Fruit fly (Drosophila melanogaster) whole organism, embryonic: ENCODE results near the gene VhaAC45RP.

ENCODE experiments used
- ATbp ChIP-seq: fragments of 200-800 bp; sonication (Bioruptor generic); optimal IDR thresholded peaks from 2 replicates; lab custom pipeline; 2017; ENCODE audit warnings: missing biosample characterization, mild to moderate bottlenecking, missing genetic modification characterization, missing genetic modification reagents
- Abd-B ChIP-seq: fragments of 200-800 bp; sonication (Bioruptor generic); optimal IDR thresholded peaks from 2 replicates; lab custom pipeline; 2018; ENCODE audit warnings: missing biosample characterization, mild to moderate bottlenecking, missing genetic modification characterization, moderate library complexity
- B-H2 ChIP-seq: fragments of 200-800 bp; sonication (Bioruptor generic); optimal IDR thresholded peaks from 2 replicates; lab custom pipeline; 2018; ENCODE audit warnings: missing biosample characterization, mild to moderate bottlenecking, missing genetic modification characterization
- CG11247 ChIP-seq: fragments of 200-800 bp; sonication (Bioruptor generic); IDR thresholded peaks from 2 replicates; pipeline ENCODE4 v1.3.6; 2022; ENCODE audit warnings: missing biosample characterization, missing genetic modification characterization
- CG13894 ChIP-seq: fragments of 200-800 bp; sonication (Bioruptor generic); optimal IDR thresholded peaks from 3 replicates; lab custom pipeline; 2018; ENCODE audit warnings: missing biosample characterization, mild to moderate bottlenecking, missing genetic modification characterization, moderate library complexity
- CG15073 ChIP-seq: fragments of 200-800 bp; sonication (Bioruptor generic); optimal IDR thresholded peaks from 2 replicates; lab custom pipeline; 2016; ENCODE audit warnings: missing biosample characterization, missing genetic modification characterization
- CG3838 ChIP-seq: fragments of 200-800 bp; sonication (Bioruptor generic); optimal IDR thresholded peaks from 3 replicates; lab custom pipeline; 2016; ENCODE audit warnings: missing biosample characterization, missing genetic modification characterization
- CG6765 ChIP-seq: fragments of 200-800 bp; sonication (Bioruptor generic); optimal IDR thresholded peaks from 3 replicates; lab custom pipeline; 2017; ENCODE audit warnings: missing biosample characterization, mild to moderate bottlenecking, missing genetic modification characterization
- CG7786 ChIP-seq: fragments of 200-800 bp; sonication (Bioruptor generic); optimal IDR thresholded peaks from 2 replicates; lab custom pipeline; 2016; ENCODE audit warnings: missing biosample characterization, missing genetic modification characterization
- CG7963 ChIP-seq: fragments of 200-800 bp; sonication (Bioruptor generic); IDR thresholded peaks from 3 replicates; pipeline ENCODE4 v1.3.6; 2022; ENCODE audit warnings: missing biosample characterization, missing genetic modification characterization; ENCODE audit not compliant: partially characterized antibody
- CG9797 ChIP-seq: fragments of 200-800 bp; sonication (Bioruptor generic); optimal IDR thresholded peaks from 3 replicates; lab custom pipeline; 2018; ENCODE audit warnings: missing biosample characterization, mild to moderate bottlenecking, missing genetic modification characterization
- Dbx ChIP-seq: fragments of 200-800 bp; sonication (Bioruptor generic); IDR thresholded peaks from 3 replicates; pipeline ENCODE4 v1.3.6; 2022; ENCODE audit warnings: missing biosample characterization, missing genetic modification characterization
- E2f2 ChIP-seq: fragments of 200-800 bp; sonication (Bioruptor generic); IDR thresholded peaks from 2 replicates; pipeline ENCODE4 v1.3.6; 2022; ENCODE audit warnings: missing biosample characterization, missing genetic modification characterization
- ERR ChIP-seq: fragments of 200-800 bp; sonication (Bioruptor generic); optimal IDR thresholded peaks from 2 replicates; lab custom pipeline; 2016; ENCODE audit warnings: missing biosample characterization, missing genetic modification characterization
- Eip74EF ChIP-seq, 2 experiments: fragments of 200-800 bp in 1 of 2; fragments of >200 bp in 1 of 2; sonication (Bioruptor generic) in 1 of 2; optimal IDR thresholded peaks; 2 replicates each; lab custom pipeline; 2017 to 2019; ENCODE audit warnings: missing biosample characterization in 2 of 2, missing genetic modification characterization in 2 of 2, mild to moderate bottlenecking in 1 of 2, moderate library complexity in 1 of 2
- Fer3 ChIP-seq: fragments of 200-800 bp; sonication (Bioruptor generic); optimal IDR thresholded peaks from 2 replicates; lab custom pipeline; 2018; ENCODE audit warnings: missing biosample characterization, mild to moderate bottlenecking, missing genetic modification characterization, moderate library complexity
- HHEX ChIP-seq: fragments of 200-800 bp; sonication (Bioruptor generic); optimal IDR thresholded peaks from 3 replicates; lab custom pipeline; 2017; ENCODE audit warnings: missing biosample characterization, mild to moderate bottlenecking, missing genetic modification characterization, missing genetic modification reagents
- HLH4C ChIP-seq: fragments of 200-800 bp; sonication (Bioruptor generic); IDR thresholded peaks from 3 replicates; pipeline ENCODE4 v1.3.6; 2022; ENCODE audit warnings: missing biosample characterization, missing genetic modification characterization; ENCODE audit not compliant: partially characterized antibody
- Hand ChIP-seq: fragments of 200-800 bp; sonication (Bioruptor generic); optimal IDR thresholded peaks from 2 replicates; lab custom pipeline; 2017; ENCODE audit warnings: mild to moderate bottlenecking, missing biosample characterization, missing genetic modification reagents, missing genetic modification characterization
- Hey ChIP-seq: fragments of 200-800 bp; sonication (Bioruptor generic); optimal IDR thresholded peaks from 3 replicates; lab custom pipeline; 2018; ENCODE audit warnings: missing biosample characterization, mild to moderate bottlenecking, missing genetic modification characterization
- Kr ChIP-seq: fragments of 200-800 bp; sonication (Bioruptor generic); optimal IDR thresholded peaks from 2 replicates; lab custom pipeline; 2017; ENCODE audit warnings: missing biosample characterization, mild to moderate bottlenecking, missing genetic modification characterization
- MTF-1 ChIP-seq: fragments of 200-800 bp; sonication (Bioruptor generic); optimal IDR thresholded peaks from 2 replicates; lab custom pipeline; 2018; ENCODE audit warnings: missing biosample characterization, mild to moderate bottlenecking, missing genetic modification characterization, borderline replicate concordance
- Ssrp ChIP-seq: fragments of 200-800 bp; sonication (Bioruptor generic); optimal IDR thresholded peaks from 2 replicates; lab custom pipeline; 2018; ENCODE audit warnings: missing biosample characterization, mild to moderate bottlenecking, missing genetic modification characterization, moderate library complexity
- Trl ChIP-seq, 3 experiments: fragments of >200 bp in 2 of 3; fragments of 200-800 bp in 1 of 3; sonication (Bioruptor generic) in 1 of 3; optimal IDR thresholded peaks; 2 replicates in 1 of 3; 3 replicates in 2 of 3; lab custom pipeline; 2016 to 2017; ENCODE audit warnings: missing biosample characterization in 1 of 3, missing genetic modification characterization in 1 of 3
- Vsx1 ChIP-seq: fragments of 200-800 bp; sonication (Bioruptor generic); optimal IDR thresholded peaks from 2 replicates; lab custom pipeline; 2017; ENCODE audit warnings: missing biosample characterization, mild to moderate bottlenecking, missing genetic modification characterization, missing genetic modification reagents
- Xbp1 ChIP-seq: fragments of 200-800 bp; sonication (Bioruptor generic); optimal IDR thresholded peaks from 3 replicates; lab custom pipeline; 2016; ENCODE audit warnings: missing biosample characterization, mild to moderate bottlenecking, missing genetic modification characterization
- YL-1 ChIP-seq: fragments of 200-800 bp; sonication (Bioruptor generic); optimal IDR thresholded peaks from 3 replicates; lab custom pipeline; 2017; ENCODE audit warnings: missing biosample characterization, mild to moderate bottlenecking, missing genetic modification characterization
- ab ChIP-seq: fragments of 200-800 bp; sonication (Bioruptor generic); optimal IDR thresholded peaks from 2 replicates; lab custom pipeline; 2016; ENCODE audit warnings: missing biosample characterization, missing genetic modification characterization
- aop ChIP-seq: fragments of 200-800 bp; sonication (Bioruptor generic); IDR thresholded peaks from 2 replicates; pipeline ENCODE4 v1.3.6; 2022; ENCODE audit warnings: missing biosample characterization, missing genetic modification characterization
- cas ChIP-seq: fragments of 200-800 bp; sonication (Bioruptor generic); IDR thresholded peaks from 2 replicates; pipeline ENCODE4 v1.3.6; 2022; ENCODE audit warnings: missing biosample characterization, missing genetic modification characterization
- chif ChIP-seq, 2 experiments: fragments of 200-800 bp; sonication (Bioruptor generic); optimal IDR thresholded peaks; 3 replicates each; lab custom pipeline; 2016; ENCODE audit warnings: missing biosample characterization in 2 of 2, missing genetic modification characterization in 2 of 2
- crol ChIP-seq: fragments of 200-800 bp; sonication (Bioruptor generic); IDR thresholded peaks from 2 replicates; pipeline ENCODE4 v1.3.6; 2022; ENCODE audit warnings: missing biosample characterization, missing genetic modification characterization
- da ChIP-seq: fragments of 200-800 bp; sonication (Bioruptor generic); optimal IDR thresholded peaks from 2 replicates; lab custom pipeline; 2016; ENCODE audit warnings: missing biosample characterization, missing genetic modification characterization
- dan ChIP-seq: fragments of 200-800 bp; sonication (Bioruptor generic); IDR thresholded peaks from 2 replicates; pipeline ENCODE4 v1.3.6; 2022; ENCODE audit warnings: missing biosample characterization, missing genetic modification characterization
- fd96Cb ChIP-seq: fragments of 200-800 bp; sonication (Bioruptor generic); optimal IDR thresholded peaks from 2 replicates; lab custom pipeline; 2018; ENCODE audit warnings: missing biosample characterization, mild to moderate bottlenecking, missing genetic modification characterization, moderate library complexity
- ftz-f1 ChIP-seq: fragments of 200-800 bp; sonication (Bioruptor generic); optimal IDR thresholded peaks from 2 replicates; lab custom pipeline; 2016; ENCODE audit warnings: missing biosample characterization, missing genetic modification characterization
- insv ChIP-seq, 2 experiments: fragments of 200-800 bp; sonication (Bioruptor generic); optimal IDR thresholded peaks; 3 replicates each; lab custom pipeline; 2016 to 2018; ENCODE audit warnings: missing biosample characterization in 2 of 2, missing genetic modification characterization in 2 of 2
- jing ChIP-seq: fragments of 200-800 bp; sonication (Bioruptor generic); optimal IDR thresholded peaks from 2 replicates; lab custom pipeline; 2018; ENCODE audit warnings: missing biosample characterization, mild to moderate bottlenecking, missing genetic modification characterization
- knrl ChIP-seq: fragments of 200-800 bp; sonication (Bioruptor generic); IDR thresholded peaks from 3 replicates; pipeline ENCODE4 v1.3.6; 2022; ENCODE audit warnings: missing biosample characterization, missing genetic modification characterization; ENCODE audit not compliant: partially characterized antibody
- lbe ChIP-seq: fragments of 200-800 bp; sonication (Bioruptor generic); optimal IDR thresholded peaks from 2 replicates; lab custom pipeline; 2016; ENCODE audit warnings: missing biosample characterization, mild to moderate bottlenecking, missing genetic modification characterization
- lilli ChIP-seq: fragments of 200-800 bp; sonication (Bioruptor generic); optimal IDR thresholded peaks from 3 replicates; lab custom pipeline; 2016; ENCODE audit warnings: missing biosample characterization, missing genetic modification characterization
- nom ChIP-seq: fragments of 200-800 bp; sonication (Bioruptor generic); optimal IDR thresholded peaks from 2 replicates; lab custom pipeline; 2017; ENCODE audit warnings: missing biosample characterization, missing genetic modification characterization, mild to moderate bottlenecking, moderate library complexity, missing genetic modification reagents
- psq ChIP-seq: fragments of 200-800 bp; sonication (Bioruptor generic); optimal IDR thresholded peaks from 2 replicates; lab custom pipeline; 2017; ENCODE audit warnings: missing biosample characterization, missing genetic modification characterization
- scrt ChIP-seq: fragments of 200-800 bp; sonication (Bioruptor generic); optimal IDR thresholded peaks from 2 replicates; lab custom pipeline; 2018; ENCODE audit warnings: missing biosample characterization, mild to moderate bottlenecking, missing genetic modification characterization, moderate library complexity
- shn ChIP-seq: fragments of 200-800 bp; sonication (Bioruptor generic); optimal IDR thresholded peaks from 3 replicates; lab custom pipeline; 2016; ENCODE audit warnings: missing biosample characterization, missing genetic modification characterization
- tna ChIP-seq: fragments of 200-800 bp; sonication (Bioruptor generic); IDR thresholded peaks from 2 replicates; pipeline ENCODE4 v1.3.6; 2022; ENCODE audit warnings: missing biosample characterization, missing genetic modification characterization; ENCODE audit not compliant: partially characterized antibody
- unc-4 ChIP-seq: fragments of 200-800 bp; sonication (Bioruptor generic); IDR thresholded peaks from 2 replicates; pipeline ENCODE4 v1.3.6; 2022; ENCODE audit warnings: missing biosample characterization, missing genetic modification characterization; ENCODE audit not compliant: partially characterized antibody
- wor ChIP-seq: fragments of 200-800 bp; sonication (Bioruptor generic); IDR thresholded peaks from 2 replicates; pipeline ENCODE4 v1.3.6; 2022; ENCODE audit warnings: missing biosample characterization, missing genetic modification characterization
- yki ChIP-seq: fragments of >200 bp; optimal IDR thresholded peaks from 3 replicates; lab custom pipeline; 2018

VhaAC45RP gene

DNA sequence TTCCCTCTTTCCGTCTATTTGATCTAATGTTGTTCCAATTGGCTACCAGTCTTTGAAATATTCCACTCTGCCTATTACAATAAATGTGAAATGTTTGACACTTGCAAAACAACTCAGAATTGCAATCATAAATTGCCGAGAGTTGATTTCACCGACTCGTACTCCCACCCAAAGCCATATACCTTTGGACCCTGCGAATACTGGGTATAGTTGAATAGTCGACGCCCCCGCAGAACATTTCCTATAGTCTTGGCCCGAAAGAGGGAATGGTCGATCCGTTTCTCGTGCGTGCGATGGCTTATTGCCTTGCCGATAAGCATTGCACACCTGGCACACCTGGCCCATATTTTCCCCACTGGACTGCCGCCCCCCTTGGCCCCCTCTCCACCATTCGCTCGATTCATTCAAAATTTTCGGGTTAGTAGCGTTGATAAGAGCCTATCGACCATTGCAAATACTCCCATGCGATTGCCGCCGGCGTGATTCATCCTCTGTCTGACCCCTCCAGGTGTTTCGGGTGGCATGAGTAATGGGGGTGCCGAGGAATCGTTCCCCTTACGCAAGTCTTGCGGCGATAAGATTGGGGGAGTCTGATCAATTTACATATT is 34.0 kb upstream of the VhaAC45RP start (continued):
- TF ChIP-seq nom (GFP tag; lab: Kevin White, UChicago): no peak
- TF ChIP-seq Eip74EF (GFP tag; optimal IDR thresholded peaks at IDR 0.05; lab: Kevin White, UChicago): no peak
- TF ChIP-seq ERR (GFP tag; lab: Kevin White, UChicago): no peak
- no peak for TF ChIP-seq Kr (GFP tag; lab: Kevin White, UChicago)
- TF ChIP-seq CG11247: no peak
- TF ChIP-seq crol (GFP tag; lab: Robert Waterston, UW): peak; percentile 79
- no peak for TF ChIP-seq insv (GFP tag; optimal IDR thresholded peaks at IDR 0.05; lab: Kevin White, UChicago)
- peak; percentile 13 for TF ChIP-seq da (GFP tag; lab: Kevin White, UChicago)
- TF ChIP-seq lbe (GFP tag; lab: Kevin White, UChicago): no peak
- no peak for TF ChIP-seq CG6765 (GFP tag; lab: Kevin White, UChicago)
- no peak for TF ChIP-seq Trl (optimal IDR thresholded peaks at IDR 0.05; lab: Kevin White, UChicago)
- peak; percentile 5 for TF ChIP-seq Trl (GFP tag; optimal IDR thresholded peaks at IDR 0.05; lab: Kevin White, UChicago)
- TF ChIP-seq CG15073 (GFP tag; lab: Kevin White, UChicago): no peak
- TF ChIP-seq CG3838: no peak
- TF ChIP-seq Dbx (GFP tag; lab: Robert Waterston, UW): no peak; the same call in 2 of the 3 replicates
- no peak for TF ChIP-seq Fer3 (tag; lab: Kevin White, UChicago)
- TF ChIP-seq lilli (GFP tag; lab: Kevin White, UChicago): peak; percentile 18
- TF ChIP-seq wor (GFP tag; lab: Robert Waterston, UW): no peak
- no peak for TF ChIP-seq tna (GFP tag; lab: Robert Waterston, UW)
- TF ChIP-seq yki (lab: Kevin White, UChicago): no peak
- TF ChIP-seq CG7786: no peak
- TF ChIP-seq ab (GFP tag; lab: Kevin White, UChicago): no peak
- TF ChIP-seq fd96Cb (tag; lab: Kevin White, UChicago): peak; percentile 5
- no peak for TF ChIP-seq aop (GFP tag; lab: Robert Waterston, UW)
- TF ChIP-seq ftz-f1 (GFP tag; lab: Kevin White, UChicago): no peak
- TF ChIP-seq HLH4C: no peak
- no peak for TF ChIP-seq jing (GFP tag; lab: Kevin White, UChicago)
- TF ChIP-seq psq (GFP tag; lab: Kevin White, UChicago): no peak
- no peak for TF ChIP-seq Hand

- TF ChIP-seq shn (GFP tag; lab: Kevin White, UChicago): no peak
- TF ChIP-seq knrl: no peak
- TF ChIP-seq psq (GFP tag; lab: Kevin White, UChicago): no peak
- peak; percentile 20 for TF ChIP-seq scrt (GFP tag; lab: Kevin White, UChicago)
- TF ChIP-seq dan: no peak
- no peak for TF ChIP-seq YL-1
- TF ChIP-seq chif (GFP tag; optimal IDR thresholded peaks at IDR 0.05; lab: Kevin White, UChicago): no peak
- TF ChIP-seq HHEX (GFP tag; lab: Kevin White, UChicago): peak; percentile 30
- no peak for TF ChIP-seq Abd-B (GFP tag; lab: Kevin White, UChicago)
- TF ChIP-seq Vsx1 (GFP tag; lab: Kevin White, UChicago): peak; percentile 27
- TF ChIP-seq CG13894: peak; percentile 65
- 0 out of 2 replicates have a peak, but pooled peaks have one; percentile 14 for TF ChIP-seq E2f2
- no peak for TF ChIP-seq unc-4 (GFP tag; lab: Robert Waterston, UW)
- TF ChIP-seq cas (GFP tag; lab: Robert Waterston, UW): no peak
- TF ChIP-seq ATbp: peak; percentile 46
- TF ChIP-seq CG7963 (GFP tag; lab: Robert Waterston, UW): no peak
- no peak for TF ChIP-seq Ssrp (tag; lab: Kevin White, UChicago)
- TF ChIP-seq B-H2 (GFP tag; lab: Kevin White, UChicago): peak; percentile 62
- no peak for TF ChIP-seq Xbp1 (GFP tag; lab: Kevin White, UChicago)
- TF ChIP-seq CG9797 (GFP tag; lab: Kevin White, UChicago): no peak
- peak; percentile 32 for TF ChIP-seq Hey (tag; lab: Kevin White, UChicago)
- TF ChIP-seq MTF-1 (GFP tag; lab: Kevin White, UChicago): peak; percentile 43
Observed at dm6 chr3R:30198793-30199192, 32.6 kb upstream of the VhaAC45RP start.
